Fruit fly (Drosophila melanogaster) whole organism, embryonic: ENCODE measurements around the gene CG4291.

Experiments
- B-H1 ChIP-seq: fragments of 200-800 bp; sonication (Bioruptor generic); IDR thresholded peaks from 3 replicates; pipeline ENCODE4 v1.3.6; 2022; ENCODE audit warnings: missing biosample characterization, missing genetic modification characterization
- Blimp-1 ChIP-seq: fragments of 200-800 bp; sonication (Bioruptor generic); optimal IDR thresholded peaks from 3 replicates; lab custom pipeline; 2018; ENCODE audit warnings: missing biosample characterization, missing genetic modification characterization, mild to moderate bottlenecking, moderate library complexity, missing genetic modification reagents
- BtbVII ChIP-seq: fragments of 200-800 bp; sonication (Bioruptor generic); optimal IDR thresholded peaks from 3 replicates; lab custom pipeline; 2017; ENCODE audit warnings: missing biosample characterization, mild to moderate bottlenecking, missing genetic modification characterization
- CG11085 ChIP-seq: fragments of 200-800 bp; sonication (Bioruptor generic); IDR thresholded peaks from 2 replicates; pipeline ENCODE4 v1.3.6; 2022; ENCODE audit warnings: missing biosample characterization, missing genetic modification characterization
- CG12769 ChIP-seq: fragments of 200-800 bp; sonication (Bioruptor generic); optimal IDR thresholded peaks from 2 replicates; lab custom pipeline; 2019; ENCODE audit warnings: missing biosample characterization, mild to moderate bottlenecking, missing genetic modification characterization, moderate library complexity
- CG14710 ChIP-seq: fragments of 200-800 bp; sonication (Bioruptor generic); optimal IDR thresholded peaks from 3 replicates; lab custom pipeline; 2019; ENCODE audit warnings: missing biosample characterization, mild to moderate bottlenecking, missing genetic modification characterization, moderate library complexity
- CG15073 ChIP-seq: fragments of 200-800 bp; sonication (Bioruptor generic); optimal IDR thresholded peaks from 2 replicates; lab custom pipeline; 2016; ENCODE audit warnings: missing biosample characterization, missing genetic modification characterization
- CG17186 ChIP-seq: fragments of 200-800 bp; sonication (Bioruptor generic); optimal IDR thresholded peaks from 3 replicates; lab custom pipeline; 2017; ENCODE audit warnings: missing biosample characterization, missing genetic modification reagents, missing genetic modification characterization
- CG18476 ChIP-seq: fragments of 200-800 bp; sonication (Bioruptor generic); optimal IDR thresholded peaks from 2 replicates; lab custom pipeline; 2016; ENCODE audit warnings: missing biosample characterization, mild to moderate bottlenecking, missing genetic modification characterization
- CG2120 ChIP-seq: fragments of 200-800 bp; sonication (Bioruptor generic); optimal IDR thresholded peaks from 3 replicates; lab custom pipeline; 2016; ENCODE audit warnings: missing biosample characterization, missing genetic modification characterization
- CG2202 ChIP-seq: fragments of 200-800 bp; sonication (Bioruptor generic); optimal IDR thresholded peaks from 2 replicates; lab custom pipeline; 2018; ENCODE audit warnings: missing biosample characterization, mild to moderate bottlenecking, missing genetic modification characterization
- CG32532 ChIP-seq: fragments of 200-800 bp; sonication (Bioruptor generic); IDR thresholded peaks from 2 replicates; pipeline ENCODE4 v1.3.6; 2022; ENCODE audit warnings: missing biosample characterization, missing genetic modification characterization
- CG4328 ChIP-seq: fragments of 200-800 bp; sonication (Bioruptor generic); optimal IDR thresholded peaks from 3 replicates; lab custom pipeline; 2017; ENCODE audit warnings: missing biosample characterization, missing genetic modification reagents, missing genetic modification characterization
- CG5180 ChIP-seq: fragments of 200-800 bp; sonication (Bioruptor generic); optimal IDR thresholded peaks from 3 replicates; lab custom pipeline; 2017; ENCODE audit warnings: missing biosample characterization, missing genetic modification characterization, mild to moderate bottlenecking, moderate library complexity, missing genetic modification reagents
- CG5245 ChIP-seq: fragments of 200-800 bp; sonication (Bioruptor generic); optimal IDR thresholded peaks from 3 replicates; lab custom pipeline; 2016; ENCODE audit warnings: missing biosample characterization, missing genetic modification characterization
- CG6765 ChIP-seq: fragments of 200-800 bp; sonication (Bioruptor generic); optimal IDR thresholded peaks from 3 replicates; lab custom pipeline; 2017; ENCODE audit warnings: missing biosample characterization, mild to moderate bottlenecking, missing genetic modification characterization
- CG6791 ChIP-seq: fragments of 200-800 bp; sonication (Bioruptor generic); IDR thresholded peaks from 3 replicates; pipeline ENCODE4 v1.3.6; 2022; ENCODE audit warnings: missing biosample characterization, missing genetic modification characterization; ENCODE audit not compliant: partially characterized antibody
- CG9932 ChIP-seq: fragments of 200-800 bp; sonication (Bioruptor generic); IDR thresholded peaks from 2 replicates; pipeline ENCODE4 v1.3.6; 2022; ENCODE audit warnings: missing biosample characterization, missing genetic modification characterization
- CoRest ChIP-seq: fragments of 200-800 bp; sonication (Bioruptor generic); optimal IDR thresholded peaks from 3 replicates; lab custom pipeline; 2018; ENCODE audit warnings: missing biosample characterization, mild to moderate bottlenecking, missing genetic modification characterization, moderate library complexity
- Drgx ChIP-seq: fragments of 200-800 bp; sonication (Bioruptor generic); IDR thresholded peaks from 2 replicates; pipeline ENCODE4 v1.3.6; 2022; ENCODE audit warnings: missing biosample characterization, missing genetic modification characterization
- Ets65A ChIP-seq: fragments of 200-800 bp; sonication (Bioruptor generic); peaks from one replicate; lab custom pipeline; 2016; ENCODE audit warnings: missing biosample characterization, missing genetic modification characterization
- Fer1 ChIP-seq: fragments of 200-800 bp; sonication (Bioruptor generic); optimal IDR thresholded peaks from 2 replicates; lab custom pipeline; 2017; ENCODE audit warnings: missing biosample characterization, mild to moderate bottlenecking, missing genetic modification characterization
- HLH3B ChIP-seq: fragments of 200-800 bp; sonication (Bioruptor generic); IDR thresholded peaks from 2 replicates; pipeline ENCODE4 v1.3.6; 2022; ENCODE audit warnings: missing biosample characterization, missing genetic modification characterization
- Hmr ChIP-seq: fragments of 200-800 bp; sonication (Bioruptor generic); optimal IDR thresholded peaks from 3 replicates; lab custom pipeline; 2017; ENCODE audit warnings: mild to moderate bottlenecking, missing biosample characterization, missing genetic modification reagents, missing genetic modification characterization
- Med ChIP-seq: fragments of 200-800 bp; sonication (Bioruptor generic); peaks from one replicate; lab custom pipeline; 2016; ENCODE audit warnings: missing biosample characterization, missing genetic modification characterization, mild to moderate bottlenecking, inconsistent platforms, moderate library complexity
- PHDP ChIP-seq: fragments of 200-800 bp; sonication (Bioruptor generic); optimal IDR thresholded peaks from 3 replicates; lab custom pipeline; 2018; ENCODE audit warnings: missing biosample characterization, mild to moderate bottlenecking, missing genetic modification characterization, moderate library complexity
- Sin3A ChIP-seq: fragments of >200 bp; optimal IDR thresholded peaks from 2 replicates; lab custom pipeline; 2018
- bsh ChIP-seq, 2 experiments: fragments of 200-800 bp; sonication (Bioruptor generic); optimal IDR thresholded peaks; 2 replicates each; lab custom pipeline; 2017 to 2018; ENCODE audit warnings: mild to moderate bottlenecking in 2 of 2, missing biosample characterization in 2 of 2, missing genetic modification characterization in 2 of 2, moderate library complexity in 1 of 2
- cato ChIP-seq: fragments of 200-800 bp; sonication (Bioruptor generic); optimal IDR thresholded peaks from 2 replicates; lab custom pipeline; 2016; ENCODE audit warnings: missing biosample characterization, missing genetic modification characterization, borderline replicate concordance
- cg ChIP-seq: fragments of 200-800 bp; sonication (Bioruptor generic); optimal IDR thresholded peaks from 3 replicates; lab custom pipeline; 2019; ENCODE audit warnings: missing biosample characterization, mild to moderate bottlenecking, missing genetic modification characterization, moderate library complexity
- ci ChIP-seq: fragments of 200-800 bp; sonication (Bioruptor generic); IDR thresholded peaks from 3 replicates; pipeline ENCODE4 v1.3.6; 2022; ENCODE audit warnings: missing biosample characterization, missing genetic modification characterization
- crol ChIP-seq: fragments of 200-800 bp; sonication (Bioruptor generic); IDR thresholded peaks from 2 replicates; pipeline ENCODE4 v1.3.6; 2022; ENCODE audit warnings: missing biosample characterization, missing genetic modification characterization
- gem ChIP-seq: fragments of 200-800 bp; sonication (Bioruptor generic); optimal IDR thresholded peaks from 2 replicates; lab custom pipeline; 2019; ENCODE audit warnings: missing biosample characterization, mild to moderate bottlenecking, missing genetic modification characterization, moderate library complexity
- grau ChIP-seq: fragments of 200-800 bp; optimal IDR thresholded peaks from 3 replicates; lab custom pipeline; 2019; ENCODE audit warnings: missing biosample characterization, mild to moderate bottlenecking, missing genetic modification characterization, moderate library complexity
- gt ChIP-seq: fragments of 200-800 bp; sonication (Bioruptor generic); IDR thresholded peaks from 2 replicates; pipeline ENCODE4 v1.3.6; 2022; ENCODE audit warnings: missing biosample characterization, missing genetic modification characterization
- inv ChIP-seq: fragments of 200-800 bp; sonication (Bioruptor generic); IDR thresholded peaks from 2 replicates; pipeline ENCODE4 v1.3.6; 2022; ENCODE audit warnings: missing biosample characterization, missing genetic modification characterization; ENCODE audit not compliant: partially characterized antibody
- knrl ChIP-seq: fragments of 200-800 bp; sonication (Bioruptor generic); IDR thresholded peaks from 3 replicates; pipeline ENCODE4 v1.3.6; 2022; ENCODE audit warnings: missing biosample characterization, missing genetic modification characterization; ENCODE audit not compliant: partially characterized antibody
- sens ChIP-seq: fragments of 200-800 bp; sonication (Bioruptor generic); peaks from one replicate; lab custom pipeline; 2016; ENCODE audit warnings: missing biosample characterization, missing genetic modification characterization
- sima ChIP-seq: fragments of 200-800 bp; sonication (Bioruptor generic); optimal IDR thresholded peaks from 2 replicates; lab custom pipeline; 2016; ENCODE audit warnings: missing biosample characterization, missing genetic modification characterization
- so ChIP-seq: fragments of 200-800 bp; sonication (Bioruptor generic); IDR thresholded peaks from 3 replicates; pipeline ENCODE4 v1.3.6; 2022; ENCODE audit warnings: missing biosample characterization, missing genetic modification characterization
- sr ChIP-seq: fragments of 200-800 bp; sonication (Bioruptor generic); IDR thresholded peaks from 3 replicates; pipeline ENCODE4 v1.3.6; 2022; ENCODE audit warnings: missing biosample characterization, missing genetic modification characterization
- sug ChIP-seq: fragments of 200-800 bp; optimal IDR thresholded peaks from 2 replicates; lab custom pipeline; 2019; ENCODE audit warnings: missing biosample characterization, mild to moderate bottlenecking, missing genetic modification characterization, moderate library complexity
- tio ChIP-seq: fragments of 200-800 bp; sonication (Bioruptor generic); optimal IDR thresholded peaks from 2 replicates; lab custom pipeline; 2017; ENCODE audit warnings: missing biosample characterization, missing genetic modification characterization, inconsistent platforms
- unc-4 ChIP-seq: fragments of 200-800 bp; sonication (Bioruptor generic); IDR thresholded peaks from 2 replicates; pipeline ENCODE4 v1.3.6; 2022; ENCODE audit warnings: missing biosample characterization, missing genetic modification characterization; ENCODE audit not compliant: partially characterized antibody
- vfl ChIP-seq: fragments of 200-800 bp; sonication (Bioruptor generic); optimal IDR thresholded peaks from 2 replicates; lab custom pipeline; 2016; ENCODE audit warnings: missing biosample characterization, missing genetic modification characterization
- vvl ChIP-seq: fragments of 200-800 bp; sonication (Bioruptor generic); IDR thresholded peaks from 2 replicates; pipeline ENCODE4 v1.3.6; 2022; ENCODE audit warnings: missing biosample characterization, missing genetic modification characterization
- zf30C ChIP-seq: fragments of 200-800 bp; sonication (Bioruptor generic); optimal IDR thresholded peaks from 3 replicates; lab custom pipeline; 2018; ENCODE audit warnings: missing biosample characterization, mild to moderate bottlenecking, missing genetic modification characterization

CG4291 gene

DNA sequence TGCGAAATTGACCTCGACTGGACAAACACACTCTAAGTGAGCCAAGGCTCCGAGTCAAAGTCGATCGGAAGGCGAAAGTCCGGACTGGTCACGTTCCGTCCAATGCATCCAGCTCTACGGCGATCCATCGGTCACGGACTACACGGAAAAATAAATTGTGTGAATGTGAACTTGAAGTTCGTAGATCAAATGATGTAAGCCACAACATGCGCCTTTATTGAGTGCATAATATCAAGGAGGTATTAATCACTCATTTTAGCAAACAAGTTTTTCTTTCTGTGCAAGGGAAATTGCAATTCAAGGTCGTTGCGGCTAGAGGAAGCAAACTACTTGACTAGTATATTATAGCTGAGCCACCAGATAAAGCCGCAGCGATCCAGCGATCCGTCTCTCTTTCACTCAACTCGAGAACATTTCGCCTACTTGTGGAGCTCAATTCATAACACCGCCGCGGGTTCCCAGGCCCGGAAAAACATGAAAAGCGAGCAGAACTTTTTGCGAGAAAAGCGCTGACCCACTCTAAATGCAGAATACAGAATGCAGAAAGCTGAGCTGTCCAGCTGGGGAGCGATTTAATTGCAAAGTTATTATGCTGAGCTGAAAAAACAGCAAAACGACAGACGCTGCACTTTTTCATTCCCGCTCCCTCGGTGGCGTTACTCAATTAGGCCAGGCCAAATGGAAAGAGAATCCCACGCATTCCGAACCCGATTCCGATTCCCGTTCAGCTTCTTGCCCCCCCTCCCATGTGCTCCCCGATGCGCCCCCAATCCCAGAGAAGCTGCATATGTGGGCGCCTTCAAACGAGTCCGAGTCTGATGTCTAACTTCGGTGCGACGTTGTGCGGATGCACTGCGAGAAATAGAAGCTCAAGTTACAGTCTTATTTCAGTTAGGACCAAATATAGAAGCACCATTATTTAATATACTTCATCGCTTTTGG is 8.4 kb downstream of the CG4291 start:
- TF ChIP-seq Ets65A (GFP tag; lab: Kevin White, UChicago): peak; percentile 9
- peak; percentile 50 for TF ChIP-seq CG5180 (GFP tag; lab: Kevin White, UChicago)
- peak; percentile 6; the same call in 1 of the 3 replicates for TF ChIP-seq so (GFP tag; lab: Robert Waterston, UW)
- peak; percentile 46 for TF ChIP-seq CG12769
- TF ChIP-seq gt (GFP tag; lab: Robert Waterston, UW): no peak
- no peak for TF ChIP-seq CG6791
- no peak for TF ChIP-seq Blimp-1 (GFP tag; lab: Kevin White, UChicago)
- no peak for TF ChIP-seq vfl (GFP tag; lab: Kevin White, UChicago)
- TF ChIP-seq CG2202 (tag; lab: Kevin White, UChicago): no peak
- TF ChIP-seq ci (GFP tag; lab: Robert Waterston, UW): peak; percentile 62; the same call in 2 of the 3 replicates
- TF ChIP-seq unc-4 (GFP tag; lab: Robert Waterston, UW): no peak
- TF ChIP-seq sr (GFP tag; lab: Robert Waterston, UW): peak; percentile 88
- TF ChIP-seq CG5245 (GFP tag; lab: Kevin White, UChicago): no peak
- no peak for TF ChIP-seq CG32532 (GFP tag; lab: Robert Waterston, UW)
- TF ChIP-seq Fer1 (GFP tag; lab: Kevin White, UChicago): no peak
- 0 out of 2 replicates have a peak, but pooled peaks have one; percentile 11 for TF ChIP-seq HLH3B
- no peak for TF ChIP-seq cg (GFP tag; lab: Kevin White, UChicago)
- no peak for TF ChIP-seq CG18476 (GFP tag; lab: Kevin White, UChicago)
- no peak for TF ChIP-seq CG4328
- no peak for TF ChIP-seq knrl (GFP tag; lab: Robert Waterston, UW)
- TF ChIP-seq cato: no peak
- TF ChIP-seq bsh (GFP tag; optimal IDR thresholded peaks at IDR 0.05; lab: Kevin White, UChicago): peak in 1 of 2 experiments; percentile 34
- no peak for TF ChIP-seq CoRest
- peak; percentile 76 for TF ChIP-seq crol
- TF ChIP-seq Drgx (GFP tag; lab: Robert Waterston, UW): peak; percentile 58
- 0 out of 2 replicates have a peak, but pooled peaks have one; percentile 15 for TF ChIP-seq vvl (GFP tag; lab: Robert Waterston, UW)
- TF ChIP-seq Med: peak; percentile 47
- TF ChIP-seq CG14710 (tag; lab: Kevin White, UChicago): no peak
- no peak for TF ChIP-seq CG6765 (GFP tag; lab: Kevin White, UChicago)
- TF ChIP-seq Sin3A (lab: Kevin White, UChicago): no peak
- no peak for TF ChIP-seq B-H1 (GFP tag; lab: Robert Waterston, UW)
- TF ChIP-seq BtbVII (GFP tag; lab: Kevin White, UChicago): no peak
- TF ChIP-seq zf30C (GFP tag; lab: Kevin White, UChicago): peak; percentile 3

DNA sequence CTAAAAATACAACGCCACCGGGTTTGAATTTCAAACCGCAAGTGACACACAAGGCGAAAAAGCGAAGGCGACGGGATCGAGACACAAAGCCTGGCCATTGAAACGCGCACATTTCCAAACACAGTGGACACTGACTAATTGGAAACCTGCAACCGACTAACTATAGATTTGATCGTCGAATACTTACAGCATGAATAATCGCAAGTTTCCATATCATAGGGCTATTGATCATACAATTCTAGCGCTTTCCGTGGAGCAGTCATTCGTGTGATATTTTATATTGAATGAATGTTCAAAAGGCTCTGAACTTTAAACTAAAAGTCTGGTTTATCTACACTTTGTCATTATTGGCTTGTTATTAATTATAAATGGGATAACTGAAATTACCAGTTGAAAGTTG is 9.2 kb downstream of the CG4291 start:
- no peak for TF ChIP-seq CG11085 (GFP tag; lab: Robert Waterston, UW)
- TF ChIP-seq sug: no peak
- peak; percentile 5 for TF ChIP-seq Hmr
- TF ChIP-seq gem (tag; lab: Kevin White, UChicago): peak; percentile 11
- TF ChIP-seq CG9932 (GFP tag; lab: Robert Waterston, UW): no peak
- TF ChIP-seq Ets65A (GFP tag; lab: Kevin White, UChicago): peak; percentile 2
- no peak for TF ChIP-seq sima (GFP tag; lab: Kevin White, UChicago)
- TF ChIP-seq CG2120 (GFP tag; lab: Kevin White, UChicago): peak; percentile 13
- peak; percentile 5 for TF ChIP-seq PHDP (tag; lab: Kevin White, UChicago)
- TF ChIP-seq inv (GFP tag; lab: Robert Waterston, UW): no peak
- peak; percentile 7 for TF ChIP-seq tio (GFP tag; lab: Kevin White, UChicago)
- TF ChIP-seq CG15073 (GFP tag; lab: Kevin White, UChicago): no peak
- peak; percentile 36 for TF ChIP-seq grau (tag; lab: Kevin White, UChicago)
- TF ChIP-seq so (GFP tag; lab: Robert Waterston, UW): no peak
- TF ChIP-seq sens: peak; percentile 28
- TF ChIP-seq Med: peak; percentile 21
- TF ChIP-seq CG17186 (GFP tag; lab: Kevin White, UChicago): no peak
